Worm (Caenorhabditis elegans) whole organism, L4 larva: Measurements from ENCODE around the gene F27B3.8.

Source experiments
- R02D3.7 ChIP-seq: fragments of 150-350 bp; sonication (generic microtip); optimal IDR thresholded peaks from 3 replicates; lab custom pipeline; 2014; ENCODE audit warnings: missing biosample characterization, missing genetic modification characterization
- T26A8.4 ChIP-seq: fragments of 200-800 bp; sonication (Bioruptor generic); IDR thresholded peaks from 2 replicates; pipeline ENCODE4 v1.3.6; 2022; ENCODE audit warnings: missing genetic modification characterization, missing compliant biosample characterization
- ama-1 ChIP-seq: fragments of 150-350 bp; optimal IDR thresholded peaks from 2 replicates; lab custom pipeline; 2014; ENCODE audit warnings: inconsistent platforms, mixed read lengths
- dve-1 ChIP-seq: sonication (generic microtip); optimal IDR thresholded peaks from 2 replicates; lab custom pipeline; 2017; ENCODE audit warnings: antibody characterized with exemption, mild to moderate bottlenecking, missing genetic modification characterization, missing compliant biosample characterization; ENCODE audit not compliant: insufficient read depth
- hif-1 ChIP-seq, 2 experiments: sonication (generic microtip); optimal IDR thresholded peaks; 2 replicates each; lab custom pipeline; 2016 to 2017; ENCODE audit warnings: missing compliant biosample characterization in 2 of 2, missing genetic modification characterization in 2 of 2, missing genetic modification reagents in 2 of 2, missing genotype in 2 of 2, mild to moderate bottlenecking in 1 of 2
- lim-7 ChIP-seq: fragments of 200-800 bp; sonication (Bioruptor generic); IDR thresholded peaks from 2 replicates; pipeline ENCODE4 v1.3.6; 2022; ENCODE audit warnings: missing genetic modification characterization, missing compliant biosample characterization
- lin-1 ChIP-seq: fragments of 200-800 bp; sonication (Bioruptor generic); IDR thresholded peaks from 2 replicates; pipeline ENCODE4 v1.3.6; 2022; ENCODE audit warnings: missing genetic modification reagents, missing genetic modification characterization, missing compliant biosample characterization
- nhr-77 ChIP-seq: fragments of 150-350 bp; optimal IDR thresholded peaks from 2 replicates; lab custom pipeline; 2014; ENCODE audit warnings: missing biosample characterization, missing genetic modification characterization
- unc-39 ChIP-seq: sonication (generic microtip); optimal IDR thresholded peaks from 2 replicates; lab custom pipeline; 2017; ENCODE audit warnings: missing biosample characterization, missing genetic modification characterization

DNA sequence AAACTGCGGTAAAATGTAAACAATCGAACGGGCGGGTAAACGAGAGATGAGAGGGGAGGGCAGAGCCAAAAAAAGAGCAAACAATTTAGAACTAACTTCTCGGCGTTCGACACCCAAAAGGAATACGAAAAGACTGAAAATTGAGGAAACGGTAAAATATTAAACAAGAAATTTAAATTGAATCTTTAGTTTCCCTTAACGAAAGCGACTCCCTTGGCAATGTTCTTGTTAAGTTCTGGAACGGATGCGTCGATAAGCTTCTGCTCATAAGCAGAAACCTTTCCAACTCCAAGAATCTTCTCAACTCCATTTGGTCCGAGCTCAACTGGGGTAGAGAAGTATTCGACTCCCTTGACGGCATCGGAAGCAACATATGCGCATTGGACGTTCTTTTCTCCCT, 27.1 kb downstream of the F27B3.8 start:
- no peak for TF ChIP-seq ama-1
- no peak for TF ChIP-seq lim-7 (GFP tag; lab: Robert Waterston, UW)
- TF ChIP-seq R02D3.7 (tag; lab: Kevin White, UChicago): no peak
- TF ChIP-seq T26A8.4 (GFP tag; lab: Robert Waterston, UW): no peak
- no peak for TF ChIP-seq lin-1 (GFP tag; lab: Robert Waterston, UW)
- TF ChIP-seq nhr-77 (tag; lab: Kevin White, UChicago): no peak
- TF ChIP-seq unc-39 (tag; lab: Kevin White, UChicago): no peak
- TF ChIP-seq dve-1 (tag; lab: Kevin White, UChicago): no peak
- no peak for TF ChIP-seq hif-1 (tag; optimal IDR thresholded peaks at IDR 0.05; lab: Kevin White, UChicago)
